Fruit fly (Drosophila melanogaster): Measurements from ENCODE around the gene CG5854.

The CG5854 gene

dm6 chr3R:23890886-23891285 is 42.8 kb upstream of the CG5854 start, which contains the start of gene TfIIA-S (continued):
- TF ChIP-seq bowl (GFP tag; IDR thresholded peaks at IDR 0.05) (no peak), CG16779 (GFP tag; IDR thresholded peaks at IDR 0.05) (no peak), ind (GFP tag; optimal IDR thresholded peaks at IDR 0.05) (peak; percentile 79), CG10366 (GFP tag; IDR thresholded peaks at IDR 0.05) (no peak), CG16815 (GFP tag; optimal IDR thresholded peaks at IDR 0.05) (peak; percentile 64), CG17802 (tag; optimal IDR thresholded peaks at IDR 0.05) (peak; percentile 59), CG34224 (GFP tag; IDR thresholded peaks at IDR 0.05; ENCODE audit: partially characterized antibody) (no peak), CG8359 (GFP tag; optimal IDR thresholded peaks at IDR 0.05; ENCODE audit: borderline replicate concordance) (no peak), dati (GFP tag; IDR thresholded peaks at IDR 0.05) (no peak), CG12104 (GFP tag; optimal IDR thresholded peaks at IDR 0.05) (no peak), Hand (GFP tag; optimal IDR thresholded peaks at IDR 0.05) (no peak), CG14860 (GFP tag; IDR thresholded peaks at IDR 0.05; ENCODE audit: partially characterized antibody) (no peak), CG3281 (GFP tag; optimal IDR thresholded peaks at IDR 0.05) (peak; percentile 71), CG6765 (GFP tag; optimal IDR thresholded peaks at IDR 0.05) (peak; percentile 42), Max (GFP tag; optimal IDR thresholded peaks at IDR 0.05) (peak; percentile 69), trh (GFP tag; optimal IDR thresholded peaks at IDR 0.05) (peak; percentile 64), ATbp (GFP tag; optimal IDR thresholded peaks at IDR 0.05) (peak; percentile 43), CG1602 (GFP tag; optimal IDR thresholded peaks at IDR 0.05) (peak; percentile 76), CG13894 (tag; optimal IDR thresholded peaks at IDR 0.05) (no peak), klu (GFP tag; IDR thresholded peaks at IDR 0.05) (no peak), esg (GFP tag; conservative IDR thresholded peaks at IDR 0.05) (no peak), crc (GFP tag; optimal IDR thresholded peaks at IDR 0.05) (peak; percentile 9), sim (GFP tag; IDR thresholded peaks at IDR 0.05) (no peak), CG3407 (GFP tag; optimal IDR thresholded peaks at IDR 0.05) (peak; percentile 46), CG15479 (GFP tag; optimal IDR thresholded peaks at IDR 0.05) (no peak), cg (GFP tag; optimal IDR thresholded peaks at IDR 0.05) (no peak), dan (GFP tag; IDR thresholded peaks at IDR 0.05) (no peak), CG15514 (GFP tag; optimal IDR thresholded peaks at IDR 0.05) (peak; percentile 92), Sox100B (GFP tag; optimal IDR thresholded peaks at IDR 0.05) (no peak), CG1603 (tag; optimal IDR thresholded peaks at IDR 0.05) (peak; percentile 94), CG8089 (GFP tag; optimal IDR thresholded peaks at IDR 0.05) (peak; percentile 74), ewg (GFP tag; optimal IDR thresholded peaks at IDR 0.05) (peak; percentile 55), CG7271 (tag; optimal IDR thresholded peaks at IDR 0.05) (no peak), onecut (GFP tag; IDR thresholded peaks at IDR 0.05) (peak; percentile 38; the same call in 1 of the 2 replicates), caup (GFP tag; optimal IDR thresholded peaks at IDR 0.05; ENCODE audit: severe bottlenecking) (peak; percentile 89), Scr (GFP tag; IDR thresholded peaks at IDR 0.05; ENCODE audit: partially characterized antibody) (no peak), crp (GFP tag; optimal IDR thresholded peaks at IDR 0.05) (peak in 1 of 2 experiments; percentile 38), CG9727 (GFP tag; optimal IDR thresholded peaks at IDR 0.05) (peak; percentile 54), Nf-YA (GFP tag; IDR thresholded peaks at IDR 0.05) (no peak), CG18262 (tag; optimal IDR thresholded peaks at IDR 0.05) (peak; percentile 15), usp (GFP tag; optimal IDR thresholded peaks at IDR 0.05) (no peak), CG17612 (GFP tag; IDR thresholded peaks at IDR 0.05) (no peak), CG8478 (optimal IDR thresholded peaks at IDR 0.05) (no peak), CG1792 (GFP tag; optimal IDR thresholded peaks at IDR 0.05) (peak; percentile 84), CG5245 (GFP tag; optimal IDR thresholded peaks at IDR 0.05) (peak; percentile 71), Poxn (GFP tag; IDR thresholded peaks at IDR 0.05) (no peak), CG11456 (GFP tag; IDR thresholded peaks at IDR 0.05) (no peak), Ravus (GFP tag; IDR thresholded peaks at IDR 0.05) (no peak), CG15601 (tag; optimal IDR thresholded peaks at IDR 0.05) (peak; percentile 61), fru (optimal IDR thresholded peaks at IDR 0.05) (no peak), Jarid2 (GFP tag; optimal IDR thresholded peaks at IDR 0.05) (peak; percentile 60)
